Worm (Caenorhabditis elegans): ENCODE measurements around the gene srd-49.

ce11 chrV:10114329-10114728 lies 19.9 kb downstream of the srd-49 start, which contains the start of gene cht-5:
- TF ChIP-seq ztf-11 (tag; optimal IDR thresholded peaks at IDR 0.05) (no peak), nhr-76 (tag; optimal IDR thresholded peaks at IDR 0.05) (no peak), ceh-83 (GFP tag; optimal IDR thresholded peaks at IDR 0.05) (no peak)
